Worm (Caenorhabditis elegans): ENCODE measurements around the gene aqp-4.

DNA sequence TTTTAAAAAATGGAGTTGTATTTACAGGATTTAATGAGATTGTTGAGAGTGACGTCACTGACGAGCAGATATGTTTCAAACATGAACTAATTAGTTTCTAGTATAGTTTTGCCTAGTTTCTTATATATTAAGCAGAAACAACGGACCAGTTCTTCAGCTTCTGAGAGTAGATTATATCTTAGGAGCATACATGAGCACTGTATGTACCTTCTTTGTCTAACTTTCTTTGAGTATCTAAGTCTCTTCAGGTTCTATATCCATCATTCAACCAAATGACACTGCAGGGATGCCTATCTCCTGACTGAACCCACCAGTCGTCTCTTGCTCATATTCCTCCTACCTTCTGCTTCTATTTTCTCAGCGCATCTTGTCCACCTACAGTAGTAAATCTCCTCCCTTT, 40.6 kb upstream of the aqp-4 start, which contains the start of gene her-1:
- TF ChIP-seq ceh-44 (GFP tag; IDR thresholded peaks at IDR 0.05), result no peak
- no peak for TF ChIP-seq zag-1 (tag; optimal IDR thresholded peaks at IDR 0.05)
- TF ChIP-seq R02D3.7 (tag; optimal IDR thresholded peaks at IDR 0.05), result no peak
- TF ChIP-seq php-3 (GFP tag; IDR thresholded peaks at IDR 0.05), result no peak
- TF ChIP-seq nhr-237 (tag; optimal IDR thresholded peaks at IDR 0.05), result no peak
- TF ChIP-seq nhr-11 (tag; optimal IDR thresholded peaks at IDR 0.05), result no peak
- TF ChIP-seq fos-1 (tag; optimal IDR thresholded peaks at IDR 0.05), result no peak
- no peak for TF ChIP-seq fkh-10 (GFP tag; optimal IDR thresholded peaks at IDR 0.05)
- no peak for TF ChIP-seq nhr-6 (tag; optimal IDR thresholded peaks at IDR 0.05)
- TF ChIP-seq T20F7.1 (GFP tag; optimal IDR thresholded peaks at IDR 0.05), result no peak
- no peak for TF ChIP-seq dmd-6 (GFP tag; IDR thresholded peaks at IDR 0.05)
- no peak for TF ChIP-seq daf-16 (GFP tag; optimal IDR thresholded peaks at IDR 0.05)
- no peak for TF ChIP-seq daf-16 (tag; optimal IDR thresholded peaks at IDR 0.05)

All from whole organism, L4 larva.